Fruit fly (Drosophila melanogaster): ENCODE results near the gene IntS11.
A peak's percentile ranks its signal among the peaks of the same experiment; 100 is the strongest.

DNA sequence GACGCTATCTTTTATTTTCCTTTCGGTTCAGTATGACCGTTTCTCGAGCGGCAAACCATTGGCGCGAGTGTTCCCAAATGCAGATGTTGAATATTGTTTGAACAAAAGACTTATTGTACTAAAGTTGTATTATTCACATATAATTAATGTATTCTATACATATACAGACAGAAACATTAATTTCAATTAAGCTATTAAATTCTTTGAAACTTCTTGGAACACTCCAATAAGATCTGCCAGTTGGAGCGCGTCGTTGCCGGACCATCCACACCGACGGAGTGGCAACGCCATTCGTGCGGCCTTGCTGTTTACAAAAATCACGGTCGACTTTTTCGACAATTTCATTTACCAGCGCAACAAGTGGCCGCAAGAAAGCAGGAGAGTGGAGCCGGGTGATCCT, at the start of gene IntS11, which contains the start of gene Wdr24:
- TF ChIP-seq CG12769 (tag; optimal IDR thresholded peaks at IDR 0.05): no peak
- peak; percentile 90 for TF ChIP-seq Dek (tag; optimal IDR thresholded peaks at IDR 0.05)
- TF ChIP-seq gfzf (GFP tag; optimal IDR thresholded peaks at IDR 0.05): peak; percentile 61
- TF ChIP-seq ttk (GFP tag; IDR thresholded peaks at IDR 0.05): peak; percentile 94
- TF ChIP-seq HmgZ (tag; optimal IDR thresholded peaks at IDR 0.05): peak; percentile 94
- peak; percentile 68 for TF ChIP-seq CG10267 (tag; optimal IDR thresholded peaks at IDR 0.05)
- peak; percentile 86 for TF ChIP-seq gsb (GFP tag; IDR thresholded peaks at IDR 0.05)
- no peak for TF ChIP-seq Lpt (GFP tag; optimal IDR thresholded peaks at IDR 0.05)

Data from whole organism, embryonic.